Worm (Caenorhabditis elegans) whole organism, early embryonic: Measurements from ENCODE around the gene F46E10.3.

Source experiments
- B0310.2 ChIP-seq: sonication (generic microtip); optimal IDR thresholded peaks from 2 replicates; lab custom pipeline; 2016; ENCODE audit warnings: mild to moderate bottlenecking, missing genetic modification characterization, missing compliant biosample characterization
- F13C5.2 ChIP-seq: sonication (generic microtip); optimal IDR thresholded peaks from 2 replicates; lab custom pipeline; 2017; ENCODE audit warnings: mild to moderate bottlenecking, missing genetic modification characterization, inconsistent platforms, missing compliant biosample characterization
- aly-1 ChIP-seq: sonication (generic microtip); optimal IDR thresholded peaks from 2 replicates; lab custom pipeline; 2016; ENCODE audit warnings: missing genetic modification characterization, missing compliant biosample characterization
- ama-1 ChIP-seq: fragments of 150-350 bp; optimal IDR thresholded peaks from 2 replicates; lab custom pipeline; 2014
- ceh-13 ChIP-seq: fragments of 200-800 bp; sonication (Bioruptor generic); optimal IDR thresholded peaks from 2 replicates; lab custom pipeline; 2018; ENCODE audit warnings: mild to moderate bottlenecking, missing genetic modification characterization, missing compliant biosample characterization
- ceh-36 ChIP-seq: sonication (generic microtip); optimal IDR thresholded peaks from 2 replicates; lab custom pipeline; 2016; ENCODE audit warnings: missing genetic modification characterization, inconsistent platforms, missing compliant biosample characterization
- ets-7 ChIP-seq: sonication (generic microtip); optimal IDR thresholded peaks from 2 replicates; lab custom pipeline; 2016; ENCODE audit warnings: missing genotype, missing genetic modification characterization, missing compliant biosample characterization
- flt-1 ChIP-seq: fragments of 200-800 bp; sonication (Bioruptor generic); IDR thresholded peaks from 2 replicates; pipeline ENCODE4 v1.3.6; 2022; ENCODE audit warnings: missing genetic modification characterization, missing compliant biosample characterization
- hmbx-1 ChIP-seq: sonication (generic microtip); optimal IDR thresholded peaks from 2 replicates; lab custom pipeline; 2016; ENCODE audit warnings: mild to moderate bottlenecking, missing genetic modification characterization, missing compliant biosample characterization
- hmg-4 ChIP-seq: fragments of 200-800 bp; sonication (Bioruptor generic); optimal IDR thresholded peaks from 2 replicates; lab custom pipeline; 2018; ENCODE audit warnings: mild to moderate bottlenecking, missing genetic modification characterization, missing compliant biosample characterization
- hnd-1 ChIP-seq: sonication (generic microtip); optimal IDR thresholded peaks from 2 replicates; lab custom pipeline; 2016; ENCODE audit warnings: missing genetic modification characterization, missing compliant biosample characterization
- pes-1 ChIP-seq: fragments of 200-800 bp; sonication (Bioruptor generic); IDR thresholded peaks from 2 replicates; pipeline ENCODE4 v1.3.6; 2022; ENCODE audit warnings: missing genetic modification reagents, missing genetic modification characterization, missing compliant biosample characterization
- scrt-1 ChIP-seq: fragments of 200-800 bp; sonication (Bioruptor generic); IDR thresholded peaks from 2 replicates; pipeline ENCODE4 v1.3.6; 2022; ENCODE audit warnings: missing genetic modification characterization, missing compliant biosample characterization
- sea-1 ChIP-seq: fragments of 200-800 bp; sonication (Bioruptor generic); conservative IDR thresholded peaks from 2 replicates; pipeline ENCODE4 v1.3.6; 2022; ENCODE audit warnings: missing genetic modification characterization, missing compliant biosample characterization
- tbx-11 ChIP-seq: fragments of 200-800 bp; sonication (Bioruptor generic); IDR thresholded peaks from 2 replicates; pipeline ENCODE4 v1.3.6; 2022; ENCODE audit warnings: missing genetic modification characterization, missing compliant biosample characterization
- tbx-37 ChIP-seq: fragments of 200-800 bp; sonication (Bioruptor generic); conservative IDR thresholded peaks from 2 replicates; pipeline ENCODE4 v1.3.6; 2022; ENCODE audit warnings: missing genetic modification reagents, missing genetic modification characterization, missing compliant biosample characterization
- tra-4 ChIP-seq: sonication (generic microtip); optimal IDR thresholded peaks from 2 replicates; lab custom pipeline; 2017; ENCODE audit warnings: missing genetic modification characterization, missing compliant biosample characterization

F46E10.3 gene

DNA sequence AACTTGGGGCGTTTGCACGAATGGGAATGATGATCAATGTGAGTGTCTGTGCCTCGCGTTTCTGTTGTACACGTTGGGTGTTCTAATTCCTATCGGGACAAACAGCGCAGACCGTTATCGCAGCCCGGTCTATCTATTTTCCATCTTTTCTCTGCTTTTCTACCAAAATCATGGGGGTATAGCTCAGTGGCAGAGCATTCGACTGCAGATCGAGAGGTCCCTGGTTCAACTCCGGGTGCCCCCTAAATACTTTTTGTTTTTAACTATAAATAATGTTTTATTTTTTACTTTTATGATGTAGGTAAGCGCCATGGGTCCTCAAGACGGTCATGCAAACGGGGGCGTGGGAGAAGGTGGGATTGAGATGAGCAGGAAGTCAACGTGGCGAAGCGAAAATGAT, 41.5 kb downstream of the F46E10.3 start:
- 0 out of 2 replicates have a peak, but pooled peaks have one; percentile 52 for TF ChIP-seq tbx-11 (GFP tag; lab: Robert Waterston, UW)
- no peak; the same call in 1 of the 2 replicates for TF ChIP-seq flt-1 (GFP tag; lab: Robert Waterston, UW)

DNA sequence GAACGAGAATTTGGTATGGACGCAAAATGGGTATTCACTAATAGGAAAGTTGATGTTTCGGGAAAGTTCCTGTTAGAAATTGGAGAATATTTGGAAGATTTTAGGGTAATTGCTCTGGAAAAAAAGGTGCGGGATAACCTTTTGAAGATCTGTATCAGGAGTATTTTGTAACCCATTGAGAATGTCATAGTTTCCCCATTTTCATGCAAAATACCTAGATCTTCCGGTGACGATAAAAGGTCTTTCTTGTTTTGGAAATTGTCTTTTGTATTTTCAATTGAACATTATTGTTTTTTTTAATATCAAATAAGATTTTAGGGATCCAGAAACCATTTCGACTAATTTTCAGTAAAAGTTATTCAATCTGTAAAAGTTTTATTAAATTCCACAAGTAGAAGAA, 43.5 kb downstream of the F46E10.3 start, which contains the start of gene spp-19:
Gene spp-19 (minus strand): TSS at position 101 of the 400 bp plus-strand sequence.
- no peak for TF ChIP-seq tbx-37 (GFP tag; lab: Robert Waterston, UW)
- TF ChIP-seq hnd-1 (tag; lab: Kevin White, UChicago), result no peak
- no peak for TF ChIP-seq F13C5.2 (tag; lab: Kevin White, UChicago)
- no peak for TF ChIP-seq ets-7
- no peak for TF ChIP-seq tbx-11 (GFP tag; lab: Robert Waterston, UW)
- TF ChIP-seq sea-1, result no peak
- TF ChIP-seq aly-1 (tag; lab: Kevin White, UChicago), result no peak
- no peak for TF ChIP-seq ceh-13
- no peak for TF ChIP-seq flt-1 (GFP tag; lab: Robert Waterston, UW)
- no peak for TF ChIP-seq scrt-1 (GFP tag; lab: Robert Waterston, UW)
- TF ChIP-seq ceh-36 (tag; lab: Kevin White, UChicago), result no peak
- TF ChIP-seq tra-4 (tag; lab: Kevin White, UChicago), result no peak
- TF ChIP-seq hmg-4 (GFP tag; lab: Kevin White, UChicago), result no peak
- TF ChIP-seq pes-1 (GFP tag; lab: Robert Waterston, UW), result no peak
- no peak for TF ChIP-seq B0310.2 (tag; lab: Kevin White, UChicago)
- no peak for TF ChIP-seq ama-1
- no peak for TF ChIP-seq hmbx-1 (tag; lab: Kevin White, UChicago)

DNA sequence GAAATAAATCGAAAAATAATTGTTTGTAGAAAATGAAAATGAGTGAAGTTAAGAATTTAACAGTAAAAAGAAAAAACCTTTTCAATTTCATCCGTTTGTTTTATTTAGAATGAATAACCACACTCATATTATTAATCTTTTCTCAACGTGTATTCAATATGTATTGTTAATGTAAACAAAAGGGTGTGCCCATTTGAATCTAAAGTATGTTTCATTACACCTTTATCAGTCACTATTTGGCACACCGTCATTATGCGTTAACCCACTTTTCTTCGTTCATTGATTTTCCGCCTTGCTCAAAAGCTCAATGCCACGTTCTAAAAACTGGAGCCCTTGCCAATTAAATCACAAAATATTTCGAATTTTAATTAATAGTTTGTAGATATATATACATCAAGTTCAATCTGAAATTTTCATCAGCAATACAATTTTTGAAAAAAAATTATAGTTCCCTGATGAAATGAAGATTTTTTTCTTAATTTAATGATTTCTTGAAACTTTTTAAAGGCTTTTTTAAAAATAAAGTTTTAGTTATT, 47.8 kb downstream of the F46E10.3 start, which contains the start of gene K04A8.1:
Gene K04A8.1 (plus strand): TSS at position 486 of the 536 bp plus-strand sequence.
- TF ChIP-seq hnd-1 (tag; lab: Kevin White, UChicago) (no peak), hmg-4 (GFP tag; lab: Kevin White, UChicago) (no peak), ceh-13 (no peak), tra-4 (tag; lab: Kevin White, UChicago) (no peak)
